Worm (Caenorhabditis elegans): ENCODE results near the gene ttr-52.

DNA sequence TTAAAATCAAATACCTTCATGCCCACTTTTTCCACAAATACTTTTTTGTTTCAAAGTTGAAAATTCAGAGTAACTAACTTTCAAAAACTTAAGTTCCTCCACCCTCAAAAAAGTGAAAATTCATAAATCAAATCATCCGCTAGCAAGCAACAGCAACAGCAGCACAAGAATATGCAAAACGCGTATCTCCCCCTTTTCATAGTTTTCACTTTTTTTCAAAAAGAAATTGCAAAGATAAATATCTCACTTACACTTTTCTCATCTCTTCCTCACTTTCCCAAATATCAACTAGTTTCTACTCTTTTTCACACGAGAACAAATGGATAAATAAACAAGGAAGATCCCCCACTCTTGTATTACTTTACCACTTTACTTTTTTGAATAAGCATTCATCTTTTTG, 22.8 kb upstream of the ttr-52 start:
- TF ChIP-seq attf-6 (GFP tag; IDR thresholded peaks at IDR 0.05) = no peak
- no peak for TF ChIP-seq unc-130 (GFP tag; optimal IDR thresholded peaks at IDR 0.05)
- no peak for TF ChIP-seq snpc-4 (GFP tag; optimal IDR thresholded peaks at IDR 0.05)
- TF ChIP-seq snpc-4 (tag; optimal IDR thresholded peaks at IDR 0.05) = no peak
- no peak for TF ChIP-seq bed-1 (GFP tag; IDR thresholded peaks at IDR 0.05)
- TF ChIP-seq Y56A3A.18 (GFP tag; IDR thresholded peaks at IDR 0.05) = no peak
- TF ChIP-seq B0035.1 (tag; optimal IDR thresholded peaks at IDR 0.05) = no peak
- TF ChIP-seq ztf-18 (tag; optimal IDR thresholded peaks at IDR 0.05) = no peak

All from whole organism, young adult.